Worm (Caenorhabditis elegans): ENCODE data around the gene epi-1.

DNA sequence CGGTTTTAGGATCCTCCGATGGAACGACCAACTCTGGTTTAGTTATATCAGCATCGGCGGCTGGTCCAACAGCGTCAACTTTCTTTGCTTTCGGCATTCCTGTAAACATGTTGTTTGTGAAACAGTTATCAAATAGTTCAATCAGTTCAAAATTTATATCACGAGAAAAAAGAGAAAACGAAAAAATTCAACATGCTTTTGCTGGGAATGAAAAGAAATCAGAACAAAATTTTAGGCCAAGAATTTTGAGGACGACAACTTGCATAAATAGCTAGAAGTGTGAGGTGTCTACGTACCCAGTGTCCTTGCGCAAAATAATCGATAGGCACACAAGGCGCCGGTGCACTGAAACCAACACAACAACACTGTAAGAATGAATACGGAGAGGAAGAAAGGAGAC lies 13.8 kb downstream of the epi-1 start, which contains the start of gene K08C7.4:
- TF ChIP-seq nfya-1 (tag; optimal IDR thresholded peaks at IDR 0.05; ENCODE audit: insufficient read depth) (no peak), elt-3 (tag; optimal IDR thresholded peaks at IDR 0.05) (no peak), ztf-4 (tag; optimal IDR thresholded peaks at IDR 0.05) (no peak)
